Fruit fly (Drosophila melanogaster): ENCODE results near the gene CG4161.

CG4161 gene

dm6 chr2L:15478159-15478591, 45.1 kb downstream of the CG4161 start, which contains the start of gene sna (continued):
- TF ChIP-seq Meics (GFP tag; optimal IDR thresholded peaks at IDR 0.05): no peak
- no peak for TF ChIP-seq bowl (GFP tag; IDR thresholded peaks at IDR 0.05)
- peak; percentile 54; the same call in 1 of the 3 replicates for TF ChIP-seq CG2199 (GFP tag; IDR thresholded peaks at IDR 0.05)
- no peak for TF ChIP-seq gro (GFP tag; optimal IDR thresholded peaks at IDR 0.05)
- no peak for TF ChIP-seq run (tag; optimal IDR thresholded peaks at IDR 0.05)
- TF ChIP-seq Rfx (GFP tag; IDR thresholded peaks at IDR 0.05): no peak
- TF ChIP-seq insv (GFP tag; optimal IDR thresholded peaks at IDR 0.05): peak in 1 of 2 experiments; percentile 39
- TF ChIP-seq CG2889 (GFP tag; IDR thresholded peaks at IDR 0.05): no peak
- peak; percentile 60 for TF ChIP-seq CG1832 (GFP tag; optimal IDR thresholded peaks at IDR 0.05)
- TF ChIP-seq fd3F (GFP tag; optimal IDR thresholded peaks at IDR 0.05): no peak
- TF ChIP-seq Gug (GFP tag; IDR thresholded peaks at IDR 0.05): no peak
- TF ChIP-seq CG7963 (GFP tag; IDR thresholded peaks at IDR 0.05; ENCODE audit: partially characterized antibody): no peak
- no peak for TF ChIP-seq p53 (GFP tag; optimal IDR thresholded peaks at IDR 0.05)
- peak; percentile 7 for TF ChIP-seq kni (GFP tag; optimal IDR thresholded peaks at IDR 0.05)
- TF ChIP-seq maf-S (GFP tag; optimal IDR thresholded peaks at IDR 0.05): no peak
- TF ChIP-seq B-H2 (GFP tag; optimal IDR thresholded peaks at IDR 0.05): no peak
- no peak for TF ChIP-seq CG4282 (GFP tag; optimal IDR thresholded peaks at IDR 0.05)
- no peak for TF ChIP-seq al (GFP tag; IDR thresholded peaks at IDR 0.05)
- TF ChIP-seq MESR4 (GFP tag; optimal IDR thresholded peaks at IDR 0.05): no peak
- peak; percentile 99 for TF ChIP-seq CG4360 (GFP tag; IDR thresholded peaks at IDR 0.05)
- no peak for TF ChIP-seq CG5245 (GFP tag; optimal IDR thresholded peaks at IDR 0.05)
- no peak for TF ChIP-seq CG10543 (GFP tag; optimal IDR thresholded peaks at IDR 0.05)
- no peak for TF ChIP-seq sima (GFP tag; optimal IDR thresholded peaks at IDR 0.05)
- no peak for TF ChIP-seq Hr3 (GFP tag; optimal IDR thresholded peaks at IDR 0.05)
- no peak for TF ChIP-seq dimm (GFP tag; IDR thresholded peaks at IDR 0.05)
- no peak for TF ChIP-seq CG7745 (tag; optimal IDR thresholded peaks at IDR 0.05)
- TF ChIP-seq tna (GFP tag; IDR thresholded peaks at IDR 0.05; ENCODE audit: partially characterized antibody): no peak
- TF ChIP-seq Optix (GFP tag; IDR thresholded peaks at IDR 0.05): no peak
- no peak for TF ChIP-seq nmo (GFP tag; optimal IDR thresholded peaks at IDR 0.05)
- no peak for TF ChIP-seq Eip74EF (GFP tag; optimal IDR thresholded peaks at IDR 0.05)
- TF ChIP-seq pita (GFP tag; optimal IDR thresholded peaks at IDR 0.05): no peak
- peak; percentile 54 for TF ChIP-seq D (optimal IDR thresholded peaks at IDR 0.05)
- TF ChIP-seq D (GFP tag; optimal IDR thresholded peaks at IDR 0.05): no peak
- no peak for TF ChIP-seq CG8765 (GFP tag; IDR thresholded peaks at IDR 0.05)
- TF ChIP-seq eve (GFP tag; optimal IDR thresholded peaks at IDR 0.05): no peak
- no peak for TF ChIP-seq CG15011 (GFP tag; optimal IDR thresholded peaks at IDR 0.05)
- TF ChIP-seq oc (tag; optimal IDR thresholded peaks at IDR 0.05): no peak
- no peak for TF ChIP-seq CG17361 (GFP tag; IDR thresholded peaks at IDR 0.05)
- TF ChIP-seq Sox102F (GFP tag; optimal IDR thresholded peaks at IDR 0.05): no peak
- TF ChIP-seq ranshi (GFP tag; IDR thresholded peaks at IDR 0.05): no peak
- TF ChIP-seq HHEX (GFP tag; optimal IDR thresholded peaks at IDR 0.05): no peak
- TF ChIP-seq Nf-YC (tag; optimal IDR thresholded peaks at IDR 0.05): no peak
- no peak for TF ChIP-seq mirr (GFP tag; optimal IDR thresholded peaks at IDR 0.05)
- TF ChIP-seq CG2678 (tag; optimal IDR thresholded peaks at IDR 0.05): no peak
- no peak for TF ChIP-seq caup (GFP tag; optimal IDR thresholded peaks at IDR 0.05; ENCODE audit: severe bottlenecking)
- no peak for TF ChIP-seq CG31224 (GFP tag; IDR thresholded peaks at IDR 0.05)
- no peak for TF ChIP-seq Ptx1 (GFP tag; IDR thresholded peaks at IDR 0.05)
- TF ChIP-seq nerfin-2 (GFP tag; IDR thresholded peaks at IDR 0.05; ENCODE audit: partially characterized antibody): no peak
- peak; percentile 29; the same call in 1 of the 4 replicates for TF ChIP-seq Dll (GFP tag; IDR thresholded peaks at IDR 0.05; ENCODE audit: partially characterized antibody)
- TF ChIP-seq da (GFP tag; optimal IDR thresholded peaks at IDR 0.05): no peak
- no peak for TF ChIP-seq Hmr (GFP tag; optimal IDR thresholded peaks at IDR 0.05)
